Fruit fly (Drosophila melanogaster) whole organism, embryonic: ENCODE measurements around the gene CG10208.

Source experiments
- Atf-2 ChIP-seq: fragments of 200-800 bp; sonication (Bioruptor generic); optimal IDR thresholded peaks from 2 replicates; lab custom pipeline; 2016; ENCODE audit warnings: missing biosample characterization, missing genetic modification characterization
- Atf6 ChIP-seq: fragments of 200-800 bp; sonication (Bioruptor generic); IDR thresholded peaks from 2 replicates; pipeline ENCODE4 v1.3.6; 2022; ENCODE audit warnings: missing biosample characterization, missing genetic modification characterization
- CG10565 ChIP-seq: fragments of 200-800 bp; sonication (Bioruptor generic); optimal IDR thresholded peaks from 3 replicates; lab custom pipeline; 2016; ENCODE audit warnings: missing biosample characterization, mild to moderate bottlenecking, missing genetic modification characterization
- CG10959 ChIP-seq: fragments of 200-800 bp; sonication (Bioruptor generic); IDR thresholded peaks from 2 replicates; pipeline ENCODE4 v1.3.6; 2022; ENCODE audit warnings: missing biosample characterization, missing genetic modification characterization
- CG11093 ChIP-seq: fragments of 200-800 bp; sonication (Bioruptor generic); IDR thresholded peaks from 3 replicates; pipeline ENCODE4 v1.3.6; 2022; ENCODE audit warnings: missing biosample characterization, missing genetic modification characterization
- CG11504 ChIP-seq: fragments of 200-800 bp; sonication (Bioruptor generic); optimal IDR thresholded peaks from 3 replicates; lab custom pipeline; 2019; ENCODE audit warnings: missing biosample characterization, mild to moderate bottlenecking, missing genetic modification characterization, moderate library complexity
- CG12155 ChIP-seq: fragments of 200-800 bp; sonication (Bioruptor generic); optimal IDR thresholded peaks from 3 replicates; lab custom pipeline; 2016; ENCODE audit warnings: missing biosample characterization, missing genetic modification characterization
- CG13894 ChIP-seq: fragments of 200-800 bp; sonication (Bioruptor generic); optimal IDR thresholded peaks from 3 replicates; lab custom pipeline; 2018; ENCODE audit warnings: missing biosample characterization, mild to moderate bottlenecking, missing genetic modification characterization, moderate library complexity
- CG14710 ChIP-seq: fragments of 200-800 bp; sonication (Bioruptor generic); optimal IDR thresholded peaks from 3 replicates; lab custom pipeline; 2019; ENCODE audit warnings: missing biosample characterization, mild to moderate bottlenecking, missing genetic modification characterization, moderate library complexity
- CG15073 ChIP-seq: fragments of 200-800 bp; sonication (Bioruptor generic); optimal IDR thresholded peaks from 2 replicates; lab custom pipeline; 2016; ENCODE audit warnings: missing biosample characterization, missing genetic modification characterization
- CG1529 ChIP-seq: fragments of 200-800 bp; sonication (Bioruptor generic); optimal IDR thresholded peaks from 3 replicates; lab custom pipeline; 2018; ENCODE audit warnings: missing biosample characterization, missing genetic modification characterization
- CG17328 ChIP-seq: fragments of 200-800 bp; sonication (Bioruptor generic); IDR thresholded peaks from 2 replicates; pipeline ENCODE4 v1.3.6; 2022; ENCODE audit warnings: missing biosample characterization, missing genetic modification characterization
- CG17361 ChIP-seq: fragments of 200-800 bp; sonication (Bioruptor generic); IDR thresholded peaks from 3 replicates; pipeline ENCODE4 v1.3.6; 2022; ENCODE audit warnings: missing biosample characterization, missing genetic modification characterization
- CG18262 ChIP-seq: fragments of 200-800 bp; optimal IDR thresholded peaks from 3 replicates; lab custom pipeline; 2019; ENCODE audit warnings: missing biosample characterization, mild to moderate bottlenecking, missing genetic modification characterization, moderate library complexity
- CG2875 ChIP-seq: fragments of 200-800 bp; sonication (Bioruptor generic); optimal IDR thresholded peaks from 2 replicates; lab custom pipeline; 2017; ENCODE audit warnings: missing biosample characterization, mild to moderate bottlenecking, missing genetic modification characterization, missing genetic modification reagents
- CG3065 ChIP-seq: fragments of 200-800 bp; sonication (Bioruptor generic); optimal IDR thresholded peaks from 2 replicates; lab custom pipeline; 2016; ENCODE audit warnings: missing biosample characterization, missing genetic modification characterization
- CG3995 ChIP-seq: fragments of 200-800 bp; sonication (Bioruptor generic); optimal IDR thresholded peaks from 3 replicates; lab custom pipeline; 2016; ENCODE audit warnings: missing biosample characterization, missing genetic modification characterization
- CG4282 ChIP-seq: fragments of 200-800 bp; sonication (Bioruptor generic); optimal IDR thresholded peaks from 2 replicates; lab custom pipeline; 2016; ENCODE audit warnings: missing biosample characterization, missing genetic modification characterization
- CG4730 ChIP-seq: fragments of 200-800 bp; sonication (Bioruptor generic); IDR thresholded peaks from 2 replicates; pipeline ENCODE4 v1.3.6; 2022; ENCODE audit warnings: missing biosample characterization, missing genetic modification characterization
- CG6689 ChIP-seq: fragments of 200-800 bp; sonication (Bioruptor generic); IDR thresholded peaks from 2 replicates; pipeline ENCODE4 v1.3.6; 2022; ENCODE audit warnings: missing biosample characterization, missing genetic modification characterization
- CG6791 ChIP-seq: fragments of 200-800 bp; sonication (Bioruptor generic); IDR thresholded peaks from 3 replicates; pipeline ENCODE4 v1.3.6; 2022; ENCODE audit warnings: missing biosample characterization, missing genetic modification characterization; ENCODE audit not compliant: partially characterized antibody
- CG7745 ChIP-seq: fragments of 200-800 bp; sonication (Bioruptor generic); optimal IDR thresholded peaks from 2 replicates; lab custom pipeline; 2018; ENCODE audit warnings: missing biosample characterization, mild to moderate bottlenecking, missing genetic modification characterization, moderate library complexity
- CG7928 ChIP-seq: fragments of 200-800 bp; sonication (Bioruptor generic); optimal IDR thresholded peaks from 2 replicates; lab custom pipeline; 2017; ENCODE audit warnings: missing biosample characterization, mild to moderate bottlenecking, missing genetic modification characterization
- Elba2 ChIP-seq: fragments of 200-800 bp; sonication (Bioruptor generic); optimal IDR thresholded peaks from 3 replicates; lab custom pipeline; 2016; ENCODE audit warnings: missing biosample characterization, missing genetic modification characterization
- Nf-YA ChIP-seq: fragments of 200-800 bp; sonication (Bioruptor generic); IDR thresholded peaks from 2 replicates; pipeline ENCODE4 v1.3.6; 2022; ENCODE audit warnings: missing biosample characterization, missing genetic modification characterization
- Oaz ChIP-seq: fragments of 200-800 bp; sonication (Bioruptor generic); IDR thresholded peaks from 2 replicates; pipeline ENCODE4 v1.3.6; 2022; ENCODE audit warnings: missing biosample characterization, missing genetic modification characterization
- Scr ChIP-seq: fragments of 200-800 bp; sonication (Bioruptor generic); IDR thresholded peaks from 2 replicates; pipeline ENCODE4 v1.3.6; 2022; ENCODE audit warnings: missing biosample characterization, missing genetic modification characterization; ENCODE audit not compliant: partially characterized antibody
- Xrp1 ChIP-seq: fragments of 200-800 bp; sonication (Bioruptor generic); IDR thresholded peaks from 2 replicates; pipeline ENCODE4 v1.3.6; 2022; ENCODE audit warnings: missing biosample characterization, missing genetic modification characterization
- cato ChIP-seq: fragments of 200-800 bp; sonication (Bioruptor generic); optimal IDR thresholded peaks from 2 replicates; lab custom pipeline; 2016; ENCODE audit warnings: missing biosample characterization, missing genetic modification characterization, borderline replicate concordance
- caup ChIP-seq: fragments of 200-800 bp; sonication (Bioruptor generic); optimal IDR thresholded peaks from 3 replicates; lab custom pipeline; 2017; ENCODE audit warnings: missing biosample characterization, mild to moderate bottlenecking, missing genetic modification characterization, moderate library complexity; ENCODE audit not compliant: severe bottlenecking
- chinmo ChIP-seq: fragments of 200-800 bp; sonication (Bioruptor generic); IDR thresholded peaks from 4 replicates; pipeline ENCODE4 v1.3.6; 2022; ENCODE audit warnings: missing biosample characterization, missing genetic modification characterization; ENCODE audit not compliant: partially characterized antibody
- dati ChIP-seq: fragments of 200-800 bp; sonication (Bioruptor generic); IDR thresholded peaks from 2 replicates; pipeline ENCODE4 v1.3.6; 2022; ENCODE audit warnings: missing biosample characterization, missing genetic modification characterization
- dpn ChIP-seq, 2 experiments: fragments of 200-800 bp; sonication (Bioruptor generic); optimal IDR thresholded peaks; 3 replicates each; lab custom pipeline; 2016; ENCODE audit warnings: missing biosample characterization in 2 of 2, missing genetic modification characterization in 2 of 2
- emc ChIP-seq: fragments of 200-800 bp; sonication (Bioruptor generic); optimal IDR thresholded peaks from 2 replicates; lab custom pipeline; 2016; ENCODE audit warnings: missing biosample characterization, missing genetic modification characterization
- fd102C ChIP-seq: fragments of 200-800 bp; sonication (Bioruptor generic); optimal IDR thresholded peaks from 2 replicates; lab custom pipeline; 2018; ENCODE audit warnings: missing biosample characterization, mild to moderate bottlenecking, missing genetic modification characterization, moderate library complexity
- fd64A ChIP-seq: fragments of 200-800 bp; sonication (Bioruptor generic); optimal IDR thresholded peaks from 3 replicates; lab custom pipeline; 2018; ENCODE audit warnings: missing biosample characterization, mild to moderate bottlenecking, missing genetic modification characterization
- hb ChIP-seq: fragments of 200-800 bp; sonication (Bioruptor generic); IDR thresholded peaks from 3 replicates; pipeline ENCODE4 v1.3.6; 2022; ENCODE audit warnings: missing biosample characterization, missing genetic modification characterization; ENCODE audit not compliant: partially characterized antibody
- hbn ChIP-seq: fragments of 200-800 bp; sonication (Bioruptor generic); IDR thresholded peaks from 2 replicates; pipeline ENCODE4 v1.3.6; 2022; ENCODE audit warnings: missing biosample characterization, missing genetic modification characterization; ENCODE audit not compliant: partially characterized antibody
- hkb ChIP-seq, 2 experiments: fragments of 200-800 bp in 1 of 2; fragments of >200 bp in 1 of 2; sonication (Bioruptor generic) in 1 of 2; IDR thresholded peaks in 1 of 2; optimal IDR thresholded peaks in 1 of 2; 2 replicates each; pipeline versions ENCODE4 v1.3.6 to Lab custom; 2017 to 2022; ENCODE audit warnings: missing biosample characterization in 1 of 2, missing genetic modification characterization in 1 of 2
- lmd ChIP-seq: fragments of 200-800 bp; sonication (Bioruptor generic); IDR thresholded peaks from 2 replicates; pipeline ENCODE4 v1.3.6; 2022; ENCODE audit warnings: missing biosample characterization, missing genetic modification characterization
- lola ChIP-seq, 3 experiments: fragments of >200 bp in 2 of 3; fragments of 200-800 bp in 1 of 3; sonication (Bioruptor generic) in 1 of 3; optimal IDR thresholded peaks; 2 replicates each; lab custom pipeline; 2017 to 2019; ENCODE audit warnings: missing biosample characterization in 3 of 3, missing genetic modification characterization in 3 of 3, mild to moderate bottlenecking in 1 of 3, moderate library complexity in 1 of 3
- nerfin-2 ChIP-seq: fragments of 200-800 bp; sonication (Bioruptor generic); IDR thresholded peaks from 2 replicates; pipeline ENCODE4 v1.3.6; 2022; ENCODE audit warnings: missing biosample characterization, missing genetic modification characterization; ENCODE audit not compliant: partially characterized antibody
- otp ChIP-seq: fragments of 200-800 bp; sonication (Bioruptor generic); IDR thresholded peaks from 3 replicates; pipeline ENCODE4, ENCODE4 v1.3.6; 2022; ENCODE audit warnings: missing biosample characterization, missing genetic modification characterization
- prd ChIP-seq, 3 experiments: fragments of >200 bp in 2 of 3; fragments of 200-800 bp in 1 of 3; sonication (Bioruptor generic) in 1 of 3; optimal IDR thresholded peaks in 2 of 3; IDR thresholded peaks in 1 of 3; 2 replicates in 2 of 3; 3 replicates in 1 of 3; pipeline versions ENCODE4 v1.3.6 to Lab custom; 2017 to 2022; ENCODE audit warnings: missing biosample characterization in 1 of 3, missing genetic modification characterization in 1 of 3
- sim ChIP-seq: fragments of 200-800 bp; sonication (Bioruptor generic); IDR thresholded peaks from 2 replicates; pipeline ENCODE4 v1.3.6; 2022; ENCODE audit warnings: missing biosample characterization, missing genetic modification characterization
- tgo ChIP-seq: fragments of 200-800 bp; sonication (Bioruptor generic); IDR thresholded peaks from 3 replicates; pipeline ENCODE4 v1.3.6; 2022; ENCODE audit warnings: missing biosample characterization, missing genetic modification characterization
- trem ChIP-seq: fragments of 200-800 bp; optimal IDR thresholded peaks from 3 replicates; lab custom pipeline; 2019; ENCODE audit warnings: missing biosample characterization, mild to moderate bottlenecking, missing genetic modification characterization, moderate library complexity
- z ChIP-seq: fragments of 200-800 bp; sonication (Bioruptor generic); IDR thresholded peaks from 3 replicates; pipeline ENCODE4 v1.3.6; 2022; ENCODE audit warnings: missing biosample characterization, missing genetic modification characterization
- zfh2 ChIP-seq: fragments of 200-800 bp; sonication (Bioruptor generic); optimal IDR thresholded peaks from 2 replicates; lab custom pipeline; 2016; ENCODE audit warnings: missing biosample characterization, missing genetic modification characterization

CG10208 gene

DNA sequence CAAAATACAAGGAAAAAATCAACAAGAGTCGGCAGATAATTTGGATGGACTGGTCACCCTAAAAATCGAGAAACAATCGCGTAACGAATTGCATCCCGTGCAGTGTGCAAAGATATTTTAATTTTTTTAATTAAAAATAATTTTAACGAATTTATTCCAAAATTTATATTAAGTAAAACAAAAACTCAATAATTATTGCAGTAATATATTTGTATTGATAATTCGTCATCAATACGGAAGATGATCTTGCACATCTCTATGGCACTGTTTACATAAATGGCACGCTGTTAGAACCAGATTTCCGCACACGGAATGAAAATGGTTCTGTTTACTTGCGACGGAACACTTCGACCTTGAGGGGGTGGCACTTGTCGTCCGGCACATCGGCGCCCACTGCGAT, 1.1 kb downstream of the CG10208 start, which contains the start of gene tst (continued):
- TF ChIP-seq cato (GFP tag; lab: Kevin White, UChicago) (peak; percentile 81), CG6791 (GFP tag; lab: Robert Waterston, UW) (no peak), z (GFP tag; lab: Robert Waterston, UW) (peak; percentile 59; the same call in 1 of the 3 replicates), trem (tag; lab: Kevin White, UChicago) (peak; percentile 91), CG3065 (GFP tag; lab: Kevin White, UChicago) (peak; percentile 83), zfh2 (GFP tag; lab: Kevin White, UChicago) (peak; percentile 79), tgo (GFP tag; lab: Robert Waterston, UW) (peak; percentile 98), CG18262 (peak; percentile 94), CG11504 (tag; lab: Kevin White, UChicago) (peak; percentile 92), CG17361 (peak; percentile 95), Elba2 (GFP tag; lab: Kevin White, UChicago) (peak; percentile 18), CG11093 (peak; percentile 94), dati (GFP tag; lab: Robert Waterston, UW) (peak; percentile 78), CG17328 (GFP tag; lab: Robert Waterston, UW) (peak; percentile 94), lmd (peak; percentile 97), fd102C (peak; percentile 19), CG3995 (GFP tag; lab: Kevin White, UChicago) (no peak), CG15073 (peak; percentile 42), caup (GFP tag; lab: Kevin White, UChicago) (peak; percentile 86), hb (GFP tag; lab: Robert Waterston, UW) (no peak), fd64A (GFP tag; lab: Kevin White, UChicago) (no peak), chinmo (0 out of 4 replicates have a peak, but pooled peaks have one; percentile 43), dpn (GFP tag; optimal IDR thresholded peaks at IDR 0.05; lab: Kevin White, UChicago) (peak; percentile 31 to 93), CG14710 (tag; lab: Kevin White, UChicago) (peak; percentile 96), nerfin-2 (GFP tag; lab: Robert Waterston, UW) (no peak), otp (GFP tag; lab: Robert Waterston, UW) (peak; percentile 88; the same call in 2 of the 3 replicates), CG7928 (GFP tag; lab: Kevin White, UChicago) (peak; percentile 62), CG10565 (peak; percentile 20), CG6689 (peak; percentile 97), CG10959 (GFP tag; lab: Robert Waterston, UW) (peak; percentile 95), sim (GFP tag; lab: Robert Waterston, UW) (peak; percentile 88; the same call in 1 of the 2 replicates), prd (optimal IDR thresholded peaks at IDR 0.05; lab: Kevin White, UChicago) (no peak), prd (GFP tag; IDR thresholded peaks at IDR 0.05; lab: Robert Waterston, UW) (peak; percentile 99), hkb (optimal IDR thresholded peaks at IDR 0.05; lab: Kevin White, UChicago) (no peak), hkb (GFP tag; IDR thresholded peaks at IDR 0.05; lab: Robert Waterston, UW) (peak; percentile 93), CG7745 (tag; lab: Kevin White, UChicago) (no peak), Scr (GFP tag; lab: Robert Waterston, UW) (peak; percentile 61; the same call in 1 of the 2 replicates), Oaz (GFP tag; lab: Robert Waterston, UW) (peak; percentile 87), hbn (GFP tag; lab: Robert Waterston, UW) (peak; percentile 42), Atf-2 (GFP tag; lab: Kevin White, UChicago) (peak; percentile 31), Nf-YA (GFP tag; lab: Robert Waterston, UW) (peak; percentile 90), CG4282 (GFP tag; lab: Kevin White, UChicago) (no peak), Atf6 (peak; percentile 91), CG2875 (GFP tag; lab: Kevin White, UChicago) (peak; percentile 66), Xrp1 (GFP tag; lab: Robert Waterston, UW) (peak; percentile 98), CG4730 (GFP tag; lab: Robert Waterston, UW) (peak; percentile 96), CG13894 (tag; lab: Kevin White, UChicago) (no peak), emc (GFP tag; lab: Kevin White, UChicago) (peak; percentile 3), CG12155 (peak; percentile 89), lola (GFP tag; optimal IDR thresholded peaks at IDR 0.05; lab: Kevin White, UChicago) (peak in 1 of 3 experiments; percentile 88), CG1529 (peak; percentile 69)
